Worm (Caenorhabditis elegans) whole organism, mixed stage, embryonic: ENCODE data around the gene fbxa-59.

Experiments
- ceh-39 ChIP-seq: fragments of 150-350 bp; optimal IDR thresholded peaks from 2 replicates; lab custom pipeline; 2014; ENCODE audit warnings: missing biosample characterization, missing genetic modification characterization
- elt-1 ChIP-seq: sonication (generic microtip); optimal IDR thresholded peaks from 2 replicates; lab custom pipeline; 2017; ENCODE audit warnings: missing genetic modification characterization, mild to moderate bottlenecking, missing compliant biosample characterization, antibody characterized with exemption, moderate library complexity, borderline replicate concordance; ENCODE audit not compliant: insufficient read depth
- nhr-237 ChIP-seq: fragments of 150-350 bp; optimal IDR thresholded peaks from 2 replicates; lab custom pipeline; 2014; ENCODE audit warnings: missing biosample characterization, missing genetic modification characterization
- pha-4 ChIP-seq: fragments of 150-350 bp; optimal IDR thresholded peaks from 2 replicates; lab custom pipeline; 2018; ENCODE audit warnings: missing biosample characterization, missing genetic modification reagents, missing genetic modification characterization

DNA sequence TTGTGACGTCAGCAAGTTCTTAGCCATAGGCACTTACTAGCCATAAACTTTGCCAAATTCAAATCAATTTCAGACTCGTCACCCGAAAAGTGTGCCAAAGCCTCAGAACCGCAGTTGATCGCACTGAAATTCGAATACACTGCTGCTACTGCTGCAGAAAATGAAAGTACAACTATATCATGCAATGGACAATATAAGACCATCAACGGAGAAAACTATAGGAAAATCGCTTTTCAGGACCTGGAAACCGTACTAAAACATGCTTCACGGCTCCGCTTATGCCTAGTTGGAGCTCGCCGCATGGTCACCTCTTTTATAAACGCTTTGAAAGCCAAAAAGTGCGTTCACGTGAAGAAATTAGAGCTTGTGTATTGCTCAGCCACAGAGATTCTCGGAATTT, 4.7 kb downstream of the fbxa-59 start, which contains the start of gene fbxa-22:
- no peak for TF ChIP-seq elt-1
- TF ChIP-seq pha-4 (tag; lab: Kevin White, UChicago): no peak
- no peak for TF ChIP-seq ceh-39 (tag; lab: Kevin White, UChicago)
- no peak for TF ChIP-seq nhr-237
